Fruit fly (Drosophila melanogaster): ENCODE measurements around the gene Grx3.

Gene Grx3

dm6 chr2L:13367378-13367777 lies 1.1 kb downstream of the Grx3 start, which contains the start of gene Tap42 (continued):
- TF ChIP-seq pum (GFP tag; optimal IDR thresholded peaks at IDR 0.05), result no peak
- TF ChIP-seq hth (optimal IDR thresholded peaks at IDR 0.05), result no peak
- TF ChIP-seq CG12744 (GFP tag; optimal IDR thresholded peaks at IDR 0.05), result peak; percentile 13
- no peak for TF ChIP-seq bab2 (GFP tag; optimal IDR thresholded peaks at IDR 0.05)
- TF ChIP-seq Trl (optimal IDR thresholded peaks at IDR 0.05), result no peak
- no peak for TF ChIP-seq Trl (GFP tag; optimal IDR thresholded peaks at IDR 0.05)
- TF ChIP-seq disco-r (GFP tag; optimal IDR thresholded peaks at IDR 0.05), result no peak
- TF ChIP-seq CG2712 (tag; optimal IDR thresholded peaks at IDR 0.05), result peak; percentile 38
- no peak for TF ChIP-seq abd-A (tag; optimal IDR thresholded peaks at IDR 0.05)
- TF ChIP-seq CG9876 (GFP tag; optimal IDR thresholded peaks at IDR 0.05), result no peak
- TF ChIP-seq Myb (GFP tag; optimal IDR thresholded peaks at IDR 0.05), result no peak
- TF ChIP-seq CG3407 (GFP tag; optimal IDR thresholded peaks at IDR 0.05), result no peak
- no peak for TF ChIP-seq CG12071 (GFP tag; optimal IDR thresholded peaks at IDR 0.05)
- peak; percentile 26 for TF ChIP-seq Mad (GFP tag; optimal IDR thresholded peaks at IDR 0.05)
- TF ChIP-seq HLH4C (GFP tag; IDR thresholded peaks at IDR 0.05; ENCODE audit: partially characterized antibody), result no peak
- TF ChIP-seq CoRest (tag; optimal IDR thresholded peaks at IDR 0.05), result peak; percentile 50
- TF ChIP-seq CG9817 (tag; optimal IDR thresholded peaks at IDR 0.05), result no peak
- TF ChIP-seq lola (GFP tag; optimal IDR thresholded peaks at IDR 0.05), result peak in 1 of 3 experiments; percentile 20
- TF ChIP-seq CG10959 (GFP tag; IDR thresholded peaks at IDR 0.05), result no peak
- no peak for TF ChIP-seq ham (GFP tag; IDR thresholded peaks at IDR 0.05)
- no peak for TF ChIP-seq dmrt99B (tag; optimal IDR thresholded peaks at IDR 0.05)
- TF ChIP-seq Kr (GFP tag; optimal IDR thresholded peaks at IDR 0.05), result no peak
- TF ChIP-seq ci (GFP tag; IDR thresholded peaks at IDR 0.05), result no peak
- TF ChIP-seq CkIIα-i1 (GFP tag; IDR thresholded peaks at IDR 0.05), result no peak
- no peak for TF ChIP-seq CG2875 (GFP tag; optimal IDR thresholded peaks at IDR 0.05)
- no peak for TF ChIP-seq Dip3 (GFP tag; optimal IDR thresholded peaks at IDR 0.05)
- TF ChIP-seq ash1 (GFP tag; optimal IDR thresholded peaks at IDR 0.05), result no peak
- TF ChIP-seq sens-2 (GFP tag; IDR thresholded peaks at IDR 0.05), result no peak
- TF ChIP-seq CG8388 (GFP tag; optimal IDR thresholded peaks at IDR 0.05), result no peak
- no peak for TF ChIP-seq grn (GFP tag; optimal IDR thresholded peaks at IDR 0.05)
- no peak for TF ChIP-seq Camta (GFP tag; optimal IDR thresholded peaks at IDR 0.05)
- TF ChIP-seq CG18599 (GFP tag; optimal IDR thresholded peaks at IDR 0.05), result no peak
- peak in 1 of 2 experiments; percentile 17 for TF ChIP-seq Hr51 (GFP tag; optimal IDR thresholded peaks at IDR 0.05)
- no peak for TF ChIP-seq CG11093 (GFP tag; IDR thresholded peaks at IDR 0.05)
- no peak for TF ChIP-seq h (optimal IDR thresholded peaks at IDR 0.05)
- TF ChIP-seq HmgZ (tag; optimal IDR thresholded peaks at IDR 0.05), result peak; percentile 25
- no peak for TF ChIP-seq dysf (GFP tag; IDR thresholded peaks at IDR 0.05)
- TF ChIP-seq twi (tag; optimal IDR thresholded peaks at IDR 0.05), result peak; percentile 11
- TF ChIP-seq NK7.1 (GFP tag; optimal IDR thresholded peaks at IDR 0.05), result no peak
- no peak for TF ChIP-seq CG9437 (GFP tag; optimal IDR thresholded peaks at IDR 0.05)
- TF ChIP-seq CG2202 (tag; optimal IDR thresholded peaks at IDR 0.05), result no peak
- no peak for TF ChIP-seq tio (GFP tag; optimal IDR thresholded peaks at IDR 0.05)
- no peak for TF ChIP-seq Atf-2 (GFP tag; optimal IDR thresholded peaks at IDR 0.05)
- no peak for TF ChIP-seq CG9215 (GFP tag; IDR thresholded peaks at IDR 0.05)
- no peak for TF ChIP-seq danr (GFP tag; IDR thresholded peaks at IDR 0.05)
- no peak for TF ChIP-seq CG6689 (GFP tag; IDR thresholded peaks at IDR 0.05)
- TF ChIP-seq Atf6 (GFP tag; IDR thresholded peaks at IDR 0.05), result no peak
- TF ChIP-seq CG3281 (GFP tag; optimal IDR thresholded peaks at IDR 0.05), result peak; percentile 46
- TF ChIP-seq CG6654 (GFP tag; optimal IDR thresholded peaks at IDR 0.05), result no peak
- no peak for TF ChIP-seq ac (GFP tag; optimal IDR thresholded peaks at IDR 0.05)
- TF ChIP-seq E2f1 (GFP tag; IDR thresholded peaks at IDR 0.05), result no peak
- peak; percentile 19 for TF ChIP-seq caup (GFP tag; optimal IDR thresholded peaks at IDR 0.05; ENCODE audit: severe bottlenecking)
- TF ChIP-seq CG5245 (GFP tag; optimal IDR thresholded peaks at IDR 0.05), result no peak
